Fruit fly (Drosophila melanogaster) Kc167 (cell line): ENCODE measurements around the gene orb.

ENCODE experiments used
- Myc ChIP-seq: fragments of >200 bp; optimal IDR thresholded peaks from 2 replicates; lab custom pipeline; 2017; ENCODE audit warnings: missing external identifiers
- h ChIP-seq: fragments of >200 bp; optimal IDR thresholded peaks from 3 replicates; lab custom pipeline; 2018; ENCODE audit warnings: missing external identifiers
- insv ChIP-seq: fragments of >200 bp; optimal IDR thresholded peaks from 3 replicates; lab custom pipeline; 2018; ENCODE audit warnings: missing external identifiers
- psq ChIP-seq: fragments of >200 bp; optimal IDR thresholded peaks from 2 replicates; lab custom pipeline; 2017; ENCODE audit warnings: missing external identifiers
- ttk ChIP-seq: sonication (Bioruptor generic); optimal IDR thresholded peaks from 2 replicates; lab custom pipeline; 2017; ENCODE audit warnings: missing external identifiers

- no peak for TF ChIP-seq ttk (lab: Kevin White, UChicago)
- TF ChIP-seq Myc (lab: Kevin White, UChicago) = no peak
- no peak for TF ChIP-seq insv (lab: Kevin White, UChicago)
- TF ChIP-seq psq (lab: Kevin White, UChicago) = no peak
- no peak for TF ChIP-seq h (lab: Kevin White, UChicago)
Measured at dm6 chr3R:23315630-23316029, 35.0 kb upstream of the orb start.
